Worm (Caenorhabditis elegans) whole organism, dauer: Measurements from ENCODE around the gene nhr-129.

ENCODE experiments used
- unc-62 ChIP-seq: sonication (generic microtip); optimal IDR thresholded peaks from 2 replicates; lab custom pipeline; 2017; ENCODE audit warnings: missing biosample characterization, missing genetic modification reagents, missing genetic modification characterization

The nhr-129 gene

ce11 chrV:13330919-13331318 is at the start of gene nhr-129:
Gene nhr-129 (minus strand): TSS chrV:13331019.
- TF ChIP-seq unc-62 (GFP tag; lab: Kevin White, UChicago), result no peak

- no peak for TF ChIP-seq unc-62 (GFP tag; lab: Kevin White, UChicago)
These were observed 49.4 kb upstream of the nhr-129 start, which contains the start of gene ifbp-1 for ce11 chrV:13380178-13380577. Gene ifbp-1 (minus strand): TSS chrV:13380262.

ce11 chrV:13377130-13377529 is 46.3 kb upstream of the nhr-129 start:
- TF ChIP-seq unc-62 (GFP tag; lab: Kevin White, UChicago), result no peak

ce11 chrV:13375861-13376260 is 45.0 kb upstream of the nhr-129 start:
- no peak for TF ChIP-seq unc-62 (GFP tag; lab: Kevin White, UChicago)

ce11 chrV:13374532-13374931 is 43.7 kb upstream of the nhr-129 start:
- no peak for TF ChIP-seq unc-62 (GFP tag; lab: Kevin White, UChicago)

ce11 chrV:13373643-13374042 is 42.8 kb upstream of the nhr-129 start:
- TF ChIP-seq unc-62 (GFP tag; lab: Kevin White, UChicago), result no peak

ce11 chrV:13372821-13373220 is 42.0 kb upstream of the nhr-129 start:
- no peak for TF ChIP-seq unc-62 (GFP tag; lab: Kevin White, UChicago)

- no peak for TF ChIP-seq unc-62 (GFP tag; lab: Kevin White, UChicago)
These were observed 40.5 kb upstream of the nhr-129 start for ce11 chrV:13371336-13371735.

ce11 chrV:13370265-13370664 is 39.4 kb upstream of the nhr-129 start:
- no peak for TF ChIP-seq unc-62 (GFP tag; lab: Kevin White, UChicago)

ce11 chrV:13369663-13370062 is 38.8 kb upstream of the nhr-129 start:
- TF ChIP-seq unc-62 (GFP tag; lab: Kevin White, UChicago), result no peak

- TF ChIP-seq unc-62 (GFP tag; lab: Kevin White, UChicago), result no peak
These were observed 36.2 kb upstream of the nhr-129 start, which contains the start of gene srx-125 for ce11 chrV:13367024-13367423. Gene srx-125 (plus strand): TSS chrV:13367324.

ce11 chrV:13366488-13366887 is 35.7 kb upstream of the nhr-129 start:
- TF ChIP-seq unc-62 (GFP tag; lab: Kevin White, UChicago), result no peak

- TF ChIP-seq unc-62 (GFP tag; lab: Kevin White, UChicago), result no peak
These were observed 33.4 kb upstream of the nhr-129 start for ce11 chrV:13364227-13364626.

- no peak for TF ChIP-seq unc-62 (GFP tag; lab: Kevin White, UChicago)
These were observed 32.6 kb upstream of the nhr-129 start, which contains the start of gene srg-46 for ce11 chrV:13363415-13363814. Gene srg-46 (plus strand): TSS chrV:13363715.

- TF ChIP-seq unc-62 (GFP tag; lab: Kevin White, UChicago), result no peak
These were observed 29.4 kb upstream of the nhr-129 start, which contains the start of gene F32H5.4 for ce11 chrV:13360254-13360653. Gene F32H5.4 (plus strand): TSS chrV:13360554.

ce11 chrV:13358823-13359592 is 28.2 kb upstream of the nhr-129 start, which contains the start of gene F32H5.3:
Gene F32H5.3 (plus strand): TSS chrV:13359335.
- TF ChIP-seq unc-62 (GFP tag; lab: Kevin White, UChicago), result no peak
